Worm (Caenorhabditis elegans) whole organism, L4/young adult: Measurements from ENCODE around the gene ule-2.

Experiments
- dao-5 ChIP-seq: sonication (generic microtip); optimal IDR thresholded peaks from 2 replicates; lab custom pipeline; 2016; ENCODE audit warnings: missing genotype, missing genetic modification characterization, moderate library complexity, missing compliant biosample characterization
- him-1 ChIP-seq: sonication (generic microtip); optimal IDR thresholded peaks from 2 replicates; lab custom pipeline; 2016; ENCODE audit warnings: missing genotype, missing genetic modification reagents, missing genetic modification characterization, missing compliant biosample characterization

DNA sequence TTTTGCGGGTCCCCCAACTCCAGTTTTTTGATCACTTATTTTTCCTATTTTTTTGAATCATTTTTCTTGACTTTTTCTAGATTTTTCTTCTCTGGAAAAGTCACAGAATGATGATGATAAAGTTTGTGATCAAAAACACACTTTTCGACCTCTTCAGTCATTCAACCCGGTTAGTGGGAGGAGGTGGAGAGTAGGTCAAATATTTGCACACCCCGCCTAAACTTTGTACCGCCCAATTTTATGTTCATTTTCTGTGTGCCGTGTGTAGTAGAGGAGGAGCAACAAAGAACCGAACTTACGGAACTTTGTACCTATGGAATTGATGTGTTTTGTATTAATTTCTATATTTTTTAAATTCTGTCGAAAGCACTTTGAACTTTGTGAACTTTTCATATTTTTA, 17.4 kb upstream of the ule-2 start:
- TF ChIP-seq dao-5, result no peak
- TF ChIP-seq him-1 (tag; lab: Kevin White, UChicago), result no peak
